Worm (Caenorhabditis elegans) whole organism, late embryonic: Measurements from ENCODE around the gene acp-3.

Experiments used
- hlh-6 ChIP-seq: sonication (generic microtip); optimal IDR thresholded peaks from 2 replicates; lab custom pipeline; 2016; ENCODE audit warnings: missing genotype, missing genetic modification characterization, missing compliant biosample characterization
- madf-2 ChIP-seq: sonication (generic microtip); optimal IDR thresholded peaks from 2 replicates; lab custom pipeline; 2017; ENCODE audit warnings: missing genetic modification characterization, missing compliant biosample characterization
- nhr-11 ChIP-seq: fragments of 150-350 bp; optimal IDR thresholded peaks from 2 replicates; lab custom pipeline; 2014; ENCODE audit warnings: missing biosample characterization, missing genetic modification characterization
- pat-9 ChIP-seq: fragments of 200-800 bp; sonication (Bioruptor generic); optimal IDR thresholded peaks from 2 replicates; lab custom pipeline; 2018; ENCODE audit warnings: mild to moderate bottlenecking, missing genetic modification characterization, moderate library complexity, missing compliant biosample characterization

DNA sequence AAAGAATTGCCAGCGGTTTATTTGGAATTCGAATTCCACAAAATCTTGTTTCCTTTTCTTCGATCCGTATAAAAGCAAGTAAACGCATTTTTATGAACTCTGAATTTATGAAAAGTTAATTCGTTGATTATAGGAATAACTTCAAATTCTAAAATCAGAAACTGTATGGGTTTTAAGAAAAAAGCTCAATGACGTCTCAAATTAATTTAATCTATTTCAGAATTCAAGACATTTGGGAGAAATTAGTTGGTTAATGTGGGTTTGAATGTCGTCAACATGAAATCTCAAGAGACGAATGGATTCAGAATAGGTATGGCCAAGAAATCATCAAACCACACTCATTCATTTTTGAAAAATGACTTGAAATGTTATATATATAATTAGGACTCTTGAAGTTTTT, 40.9 kb downstream of the acp-3 start, which contains the start of gene F49E12.7:
- TF ChIP-seq madf-2 (tag; lab: Kevin White, UChicago) (no peak), hlh-6 (tag; lab: Kevin White, UChicago) (no peak), pat-9 (tag; lab: Kevin White, UChicago) (no peak), nhr-11 (no peak)
